Fruit fly (Drosophila melanogaster) whole organism, wandering third instar larva: ENCODE results near the gene Jon74E.

Source experiments
- Abd-B ChIP-seq: fragments of >200 bp; optimal IDR thresholded peaks from 2 replicates; lab custom pipeline; 2017; ENCODE audit warnings: missing biosample characterization, missing genetic modification characterization
- CG32264 ChIP-seq: fragments of 200-800 bp; sonication (Bioruptor generic); optimal IDR thresholded peaks from 2 replicates; lab custom pipeline; 2016; ENCODE audit warnings: missing biosample characterization, missing genetic modification characterization
- CG9705 ChIP-seq: fragments of 200-800 bp; sonication (Bioruptor generic); optimal IDR thresholded peaks from 2 replicates; lab custom pipeline; 2018; ENCODE audit warnings: missing biosample characterization, mild to moderate bottlenecking, missing genetic modification characterization
- CrebA ChIP-seq: fragments of 200-800 bp; sonication (Bioruptor generic); optimal IDR thresholded peaks from 2 replicates; lab custom pipeline; 2016; ENCODE audit warnings: missing biosample characterization, mild to moderate bottlenecking, missing genetic modification characterization, borderline replicate concordance
- Dfd ChIP-seq: fragments of >200 bp; optimal IDR thresholded peaks from 2 replicates; lab custom pipeline; 2017; ENCODE audit warnings: missing biosample characterization, missing genetic modification characterization
- Dif ChIP-seq: fragments of 200-275, 200-300 bp; sonication (Bioruptor generic); optimal IDR thresholded peaks from 2 replicates; lab custom pipeline; 2018; ENCODE audit warnings: missing biosample characterization, missing genetic modification characterization; ENCODE audit not compliant: partially characterized antibody
- GATAd ChIP-seq: sonication (Bioruptor generic); optimal IDR thresholded peaks from 2 replicates; lab custom pipeline; 2016; ENCODE audit warnings: missing biosample characterization, missing genetic modification characterization
- HLH106 ChIP-seq: fragments of 200-800 bp; optimal IDR thresholded peaks from 3 replicates; lab custom pipeline; 2019; ENCODE audit warnings: missing biosample characterization, mild to moderate bottlenecking, missing genetic modification characterization, moderate library complexity
- Hnf4 ChIP-seq: fragments of 200-800 bp; sonication (Bioruptor generic); optimal IDR thresholded peaks from 2 replicates; lab custom pipeline; 2016; ENCODE audit warnings: missing biosample characterization, mild to moderate bottlenecking, missing genetic modification characterization
- Hr78 ChIP-seq: fragments of >200 bp; optimal IDR thresholded peaks from 2 replicates; lab custom pipeline; 2017; ENCODE audit warnings: missing biosample characterization, missing genetic modification characterization
- Hr83 ChIP-seq: fragments of 200-300 bp; sonication (Bioruptor generic); optimal IDR thresholded peaks from 2 replicates; lab custom pipeline; 2016; ENCODE audit warnings: missing biosample characterization, mild to moderate bottlenecking, missing genetic modification characterization, moderate library complexity; ENCODE audit not compliant: poor library complexity, severe bottlenecking
- Jra ChIP-seq: sonication (Bioruptor generic); optimal IDR thresholded peaks from 2 replicates; lab custom pipeline; 2016; ENCODE audit warnings: missing biosample characterization, missing genetic modification characterization
- Mio ChIP-seq: sonication (Bioruptor generic); optimal IDR thresholded peaks from 2 replicates; lab custom pipeline; 2016; ENCODE audit warnings: missing biosample characterization, missing genetic modification characterization
- Myc ChIP-seq: fragments of >200 bp; optimal IDR thresholded peaks from 2 replicates; lab custom pipeline; 2017
- N ChIP-seq: fragments of >200 bp; optimal IDR thresholded peaks from 2 replicates; lab custom pipeline; 2018; ENCODE audit warnings: missing biosample characterization, missing external identifiers, missing genetic modification characterization
- OdsH ChIP-seq: fragments of 200-800 bp; sonication (Bioruptor generic); optimal IDR thresholded peaks from 2 replicates; lab custom pipeline; 2016; ENCODE audit warnings: missing biosample characterization, mild to moderate bottlenecking, missing genetic modification characterization
- Rel ChIP-seq, 2 experiments: fragments of 200-800 bp; sonication (Bioruptor generic) in 1 of 2; optimal IDR thresholded peaks; 2 replicates in 1 of 2; 3 replicates in 1 of 2; lab custom pipeline; 2016 to 2019; ENCODE audit warnings: mild to moderate bottlenecking in 2 of 2, missing biosample characterization in 2 of 2, missing genetic modification characterization in 2 of 2, moderate library complexity in 1 of 2
- Sp1 ChIP-seq: fragments of 200-800 bp; sonication (Bioruptor generic); optimal IDR thresholded peaks from 3 replicates; lab custom pipeline; 2019; ENCODE audit warnings: missing biosample characterization, mild to moderate bottlenecking, missing genetic modification characterization, moderate library complexity
- Vsx2 ChIP-seq: fragments of 200-300, 225-300 bp; sonication (Bioruptor generic); optimal IDR thresholded peaks from 2 replicates; lab custom pipeline; 2018; ENCODE audit warnings: missing biosample characterization, missing genetic modification characterization; ENCODE audit not compliant: partially characterized antibody
- br ChIP-seq: fragments of 200-800 bp; sonication (Bioruptor generic); optimal IDR thresholded peaks from 2 replicates; lab custom pipeline; 2016; ENCODE audit warnings: missing biosample characterization, missing genetic modification characterization
- brk ChIP-seq: fragments of 200-800 bp; sonication (Bioruptor generic); optimal IDR thresholded peaks from 2 replicates; lab custom pipeline; 2016; ENCODE audit warnings: missing biosample characterization, mild to moderate bottlenecking, missing genetic modification characterization
- dl ChIP-seq, 2 experiments: fragments of 175-275, 200-275 bp in 1 of 2; fragments of 200-275 bp in 1 of 2; sonication (Bioruptor generic); optimal IDR thresholded peaks; lab custom pipeline; 2018; ENCODE audit warnings: mild to moderate bottlenecking in 2 of 2, missing biosample characterization in 2 of 2, missing genetic modification characterization in 2 of 2, moderate library complexity in 2 of 2; ENCODE audit not compliant: partially characterized antibody in 2 of 2, insufficient read depth in 1 of 2
- dmrt93B ChIP-seq: fragments of 200-800 bp; sonication (Bioruptor generic); optimal IDR thresholded peaks from 2 replicates; lab custom pipeline; 2018; ENCODE audit warnings: missing biosample characterization, mild to moderate bottlenecking, missing genetic modification characterization
- dsf ChIP-seq: sonication (Bioruptor generic); optimal IDR thresholded peaks from 2 replicates; lab custom pipeline; 2016; ENCODE audit warnings: missing biosample characterization, missing genetic modification characterization, borderline replicate concordance
- ey ChIP-seq: fragments of 200-800 bp; sonication (Bioruptor generic); optimal IDR thresholded peaks from 2 replicates; lab custom pipeline; 2016; ENCODE audit warnings: missing biosample characterization, missing genetic modification characterization
- foxo ChIP-seq, 2 experiments: fragments of 200-800 bp; sonication (Bioruptor generic); optimal IDR thresholded peaks; 2 replicates in 1 of 2; 3 replicates in 1 of 2; lab custom pipeline; 2016 to 2017; ENCODE audit warnings: missing biosample characterization in 2 of 2, missing genetic modification characterization in 2 of 2
- fru ChIP-seq: fragments of 200-800 bp; sonication (Bioruptor generic); optimal IDR thresholded peaks from 3 replicates; lab custom pipeline; 2016; ENCODE audit warnings: missing biosample characterization, mild to moderate bottlenecking, missing genetic modification characterization
- h ChIP-seq: fragments of 200-800 bp; sonication (Bioruptor generic); optimal IDR thresholded peaks from 3 replicates; lab custom pipeline; 2016; ENCODE audit warnings: missing biosample characterization, mild to moderate bottlenecking, missing genetic modification characterization
- jim ChIP-seq: fragments of 175-275, 200-325 bp; sonication (Bioruptor generic); optimal IDR thresholded peaks from 2 replicates; lab custom pipeline; 2016; ENCODE audit warnings: missing biosample characterization, mild to moderate bottlenecking, missing genetic modification characterization
- lola ChIP-seq: fragments of >200 bp; optimal IDR thresholded peaks from 2 replicates; lab custom pipeline; 2017; ENCODE audit warnings: missing biosample characterization, missing genetic modification characterization
- pan ChIP-seq: fragments of >200 bp; optimal IDR thresholded peaks from 2 replicates; lab custom pipeline; 2017
- psq ChIP-seq: fragments of 200-800 bp; sonication (Bioruptor generic); optimal IDR thresholded peaks from 3 replicates; lab custom pipeline; 2017; ENCODE audit warnings: missing biosample characterization, mild to moderate bottlenecking, missing genetic modification characterization, moderate library complexity
- rgr ChIP-seq: fragments of 200-800 bp; sonication (Bioruptor generic); optimal IDR thresholded peaks from 3 replicates; lab custom pipeline; 2016; ENCODE audit warnings: missing biosample characterization, mild to moderate bottlenecking, missing genetic modification characterization
- sage ChIP-seq: fragments of 200-800 bp; sonication (Bioruptor generic); optimal IDR thresholded peaks from 2 replicates; lab custom pipeline; 2016; ENCODE audit warnings: missing biosample characterization, mild to moderate bottlenecking, missing genetic modification characterization
- sv ChIP-seq: fragments of 200-800 bp; sonication (Bioruptor generic); optimal IDR thresholded peaks from 3 replicates; lab custom pipeline; 2016; ENCODE audit warnings: missing biosample characterization, missing genetic modification characterization
- tai ChIP-seq: sonication (Bioruptor generic); optimal IDR thresholded peaks from 2 replicates; lab custom pipeline; 2016; ENCODE audit warnings: missing biosample characterization, missing genetic modification characterization
- usp ChIP-seq: fragments of >200 bp; optimal IDR thresholded peaks from 2 replicates; lab custom pipeline; 2017; ENCODE audit warnings: missing biosample characterization, missing genetic modification characterization
- woc ChIP-seq: sonication (Bioruptor generic); optimal IDR thresholded peaks from 2 replicates; lab custom pipeline; 2016; ENCODE audit warnings: missing biosample characterization, mild to moderate bottlenecking, missing genetic modification characterization

Jon74E gene

dm6 chr3L:17590455-17591216, 41.7 kb upstream of the Jon74E start:
- TF ChIP-seq Sp1 (peak; percentile 30), dsf (no peak), Dfd (no peak), Dif (GFP tag; lab: Kevin White, UChicago) (peak; percentile 99), CG32264 (no peak), brk (no peak), ey (GFP tag; lab: Kevin White, UChicago) (peak; percentile 3), Rel (GFP tag; optimal IDR thresholded peaks at IDR 0.05; lab: Kevin White, UChicago) (peak; percentile 85), Rel (tag; optimal IDR thresholded peaks at IDR 0.05; lab: Kevin White, UChicago) (peak; percentile 68), Myc (lab: Kevin White, UChicago) (no peak), h (GFP tag; lab: Kevin White, UChicago) (peak; percentile 89), CrebA (GFP tag; lab: Kevin White, UChicago) (no peak), tai (GFP tag; lab: Kevin White, UChicago) (peak; percentile 82), Mio (GFP tag; lab: Kevin White, UChicago) (no peak), Hr83 (GFP tag; lab: Kevin White, UChicago) (peak; percentile 95), sage (GFP tag; lab: Kevin White, UChicago) (no peak), lola (no peak), sv (GFP tag; lab: Kevin White, UChicago) (no peak), GATAd (GFP tag; lab: Kevin White, UChicago) (no peak), woc (GFP tag; lab: Kevin White, UChicago) (no peak), Abd-B (GFP tag; lab: Kevin White, UChicago) (no peak), Jra (GFP tag; lab: Kevin White, UChicago) (peak; percentile 72), pan (lab: Kevin White, UChicago) (no peak), HLH106 (tag; lab: Kevin White, UChicago) (peak; percentile 45), jim (no peak), dmrt93B (no peak), CG9705 (peak; percentile 9), foxo (GFP tag; optimal IDR thresholded peaks at IDR 0.05; lab: Kevin White, UChicago) (peak; percentile 26 to 45), Hr78 (GFP tag; lab: Kevin White, UChicago) (no peak), br (GFP tag; lab: Kevin White, UChicago) (peak; percentile 66), dl (GFP tag; optimal IDR thresholded peaks at IDR 0.05; lab: Kevin White, UChicago; ENCODE audit: insufficient read depth in 1 of 2, partially characterized antibody in 2 of 2) (peak; percentile 96 to 99), usp (GFP tag; lab: Kevin White, UChicago) (no peak), Hnf4 (GFP tag; lab: Kevin White, UChicago) (peak; percentile 16), Vsx2 (GFP tag; lab: Kevin White, UChicago) (peak; percentile 87), psq (GFP tag; lab: Kevin White, UChicago) (peak; percentile 76), OdsH (GFP tag; lab: Kevin White, UChicago) (peak; percentile 38), fru (GFP tag; lab: Kevin White, UChicago) (peak; percentile 89), N (GFP tag; lab: Kevin White, UChicago) (peak; percentile 78), rgr (GFP tag; lab: Kevin White, UChicago) (peak; percentile 25)

- no peak for TF ChIP-seq Dif (GFP tag; lab: Kevin White, UChicago)
- TF ChIP-seq HLH106 (tag; lab: Kevin White, UChicago), result peak; percentile 49
- peak; percentile 30 for TF ChIP-seq CG9705
- TF ChIP-seq lola, result no peak
- TF ChIP-seq rgr (GFP tag; lab: Kevin White, UChicago), result peak; percentile 32
- peak; percentile 64 for TF ChIP-seq Sp1
- TF ChIP-seq Hr83 (GFP tag; lab: Kevin White, UChicago), result no peak
Observed at dm6 chr3L:17590049-17590448, 41.1 kb upstream of the Jon74E start.
